Fruit fly (Drosophila melanogaster): ENCODE results near the gene CG32365.
A peak's percentile ranks its signal among the peaks of the same experiment; 100 is the strongest.

CG32365 gene

dm6 chr3L:7863766-7864305 is 5.0 kb upstream of the CG32365 start (continued):
- no peak for TF ChIP-seq sima (GFP tag; optimal IDR thresholded peaks at IDR 0.05)
- no peak for TF ChIP-seq CG8089 (GFP tag; optimal IDR thresholded peaks at IDR 0.05)
- TF ChIP-seq dpn (GFP tag; optimal IDR thresholded peaks at IDR 0.05): peak; percentile 9 to 67
- no peak for TF ChIP-seq amos (GFP tag; IDR thresholded peaks at IDR 0.05; ENCODE audit: partially characterized antibody)
- TF ChIP-seq rib (GFP tag; IDR thresholded peaks at IDR 0.05): peak; percentile 75; the same call in 1 of the 2 replicates
- peak; percentile 83 for TF ChIP-seq CG14014 (GFP tag; IDR thresholded peaks at IDR 0.05)
- no peak for TF ChIP-seq CG31388 (GFP tag; optimal IDR thresholded peaks at IDR 0.05)
- TF ChIP-seq HLH3B (GFP tag; IDR thresholded peaks at IDR 0.05): peak; percentile 32; the same call in 1 of the 2 replicates
- TF ChIP-seq CG11247 (GFP tag; IDR thresholded peaks at IDR 0.05): peak; percentile 70
- TF ChIP-seq CG13424 (tag; optimal IDR thresholded peaks at IDR 0.05): peak; percentile 39
- no peak for TF ChIP-seq CG15601 (tag; optimal IDR thresholded peaks at IDR 0.05)
- no peak for TF ChIP-seq jigr1 (GFP tag; IDR thresholded peaks at IDR 0.05)
- TF ChIP-seq CG10979 (tag; optimal IDR thresholded peaks at IDR 0.05): peak; percentile 39
- TF ChIP-seq CG3726 (GFP tag; IDR thresholded peaks at IDR 0.05): no peak; the same call in 2 of the 3 replicates
- TF ChIP-seq CG13624 (GFP tag; optimal IDR thresholded peaks at IDR 0.05): peak; percentile 42
- peak; percentile 68 for TF ChIP-seq CG15011 (GFP tag; optimal IDR thresholded peaks at IDR 0.05)
- peak; percentile 81 for TF ChIP-seq grau (tag; optimal IDR thresholded peaks at IDR 0.05)
- no peak for TF ChIP-seq gt (GFP tag; IDR thresholded peaks at IDR 0.05)
- no peak for TF ChIP-seq her (GFP tag; optimal IDR thresholded peaks at IDR 0.05)
- TF ChIP-seq CG10654 (GFP tag; optimal IDR thresholded peaks at IDR 0.05): no peak
- TF ChIP-seq p53 (GFP tag; optimal IDR thresholded peaks at IDR 0.05): no peak
- no peak for TF ChIP-seq CG7987 (GFP tag; optimal IDR thresholded peaks at IDR 0.05)
- no peak for TF ChIP-seq oc (tag; optimal IDR thresholded peaks at IDR 0.05)
- peak; percentile 61 for TF ChIP-seq Abd-B (GFP tag; optimal IDR thresholded peaks at IDR 0.05)
- peak; percentile 47 for TF ChIP-seq NfI (GFP tag; optimal IDR thresholded peaks at IDR 0.05)
- peak; percentile 18 for TF ChIP-seq CG4424 (GFP tag; optimal IDR thresholded peaks at IDR 0.05)
- peak; percentile 62 for TF ChIP-seq gsb (GFP tag; IDR thresholded peaks at IDR 0.05)
- TF ChIP-seq Antp (GFP tag; optimal IDR thresholded peaks at IDR 0.05): no peak
- TF ChIP-seq vnd (GFP tag; IDR thresholded peaks at IDR 0.05; ENCODE audit: partially characterized antibody): no peak
- peak; percentile 52 for TF ChIP-seq Hr3 (GFP tag; optimal IDR thresholded peaks at IDR 0.05)
- TF ChIP-seq Fer2 (tag; optimal IDR thresholded peaks at IDR 0.05): peak; percentile 31
- TF ChIP-seq twi (tag; optimal IDR thresholded peaks at IDR 0.05): peak; percentile 7
- TF ChIP-seq scrt (GFP tag; optimal IDR thresholded peaks at IDR 0.05): peak; percentile 53
- TF ChIP-seq ase (GFP tag; IDR thresholded peaks at IDR 0.05): peak; percentile 53; the same call in 1 of the 3 replicates
- TF ChIP-seq Dll (GFP tag; IDR thresholded peaks at IDR 0.05; ENCODE audit: partially characterized antibody): no peak
- no peak for TF ChIP-seq CG17186 (GFP tag; optimal IDR thresholded peaks at IDR 0.05)
- no peak for TF ChIP-seq vfl (GFP tag; optimal IDR thresholded peaks at IDR 0.05)
- peak; percentile 69 for TF ChIP-seq seq (GFP tag; IDR thresholded peaks at IDR 0.05)
- no peak for TF ChIP-seq Mad (GFP tag; optimal IDR thresholded peaks at IDR 0.05)
- TF ChIP-seq phol (tag; optimal IDR thresholded peaks at IDR 0.05): peak; percentile 41
- TF ChIP-seq caup (GFP tag; optimal IDR thresholded peaks at IDR 0.05; ENCODE audit: severe bottlenecking): peak; percentile 57
- TF ChIP-seq CG32532 (GFP tag; IDR thresholded peaks at IDR 0.05): peak; percentile 89
- TF ChIP-seq nerfin-1 (tag; optimal IDR thresholded peaks at IDR 0.05): no peak
- no peak for TF ChIP-seq NC2α (GFP tag; optimal IDR thresholded peaks at IDR 0.05)
- peak; percentile 50 for TF ChIP-seq crol (GFP tag; IDR thresholded peaks at IDR 0.05)
- no peak for TF ChIP-seq CG3995 (GFP tag; optimal IDR thresholded peaks at IDR 0.05)
- peak; percentile 50 for TF ChIP-seq mam (GFP tag; optimal IDR thresholded peaks at IDR 0.05)
- TF ChIP-seq Max (GFP tag; optimal IDR thresholded peaks at IDR 0.05): peak; percentile 3
- TF ChIP-seq schlank (tag; optimal IDR thresholded peaks at IDR 0.05): no peak
- TF ChIP-seq dmrt99B (tag; optimal IDR thresholded peaks at IDR 0.05): peak; percentile 58

All from whole organism, embryonic.